Worm (Caenorhabditis elegans) whole organism, mixed stage, embryonic: ENCODE results near the gene F25H9.6.

Experiments
- bed-3 ChIP-seq: fragments of 200-800 bp; sonication (Bioruptor generic); optimal IDR thresholded peaks from 3 replicates; lab custom pipeline; 2018; ENCODE audit warnings: mild to moderate bottlenecking, missing genetic modification characterization, moderate library complexity, missing compliant biosample characterization
- blmp-1 ChIP-seq: fragments of 150-350 bp; optimal IDR thresholded peaks from 2 replicates; lab custom pipeline; 2014; ENCODE audit warnings: missing biosample characterization, missing genetic modification characterization
- ceh-39 ChIP-seq: fragments of 150-350 bp; optimal IDR thresholded peaks from 2 replicates; lab custom pipeline; 2014; ENCODE audit warnings: missing biosample characterization, missing genetic modification characterization
- ceh-43 ChIP-seq: fragments of 200-800 bp; sonication (Bioruptor generic); optimal IDR thresholded peaks from 2 replicates; lab custom pipeline; 2018; ENCODE audit warnings: mild to moderate bottlenecking, missing genetic modification characterization, moderate library complexity, missing compliant biosample characterization
- ceh-83 ChIP-seq: fragments of 200-800 bp; sonication (Bioruptor generic); optimal IDR thresholded peaks from 2 replicates; lab custom pipeline; 2018; ENCODE audit warnings: mild to moderate bottlenecking, missing genetic modification characterization, missing compliant biosample characterization
- ces-1 ChIP-seq: fragments of 150-350 bp; optimal IDR thresholded peaks from 2 replicates; lab custom pipeline; 2014; ENCODE audit warnings: missing biosample characterization, missing genetic modification reagents, missing genetic modification characterization
- cnd-1 ChIP-seq: fragments of 200-800 bp; sonication (Bioruptor generic); optimal IDR thresholded peaks from 2 replicates; lab custom pipeline; 2018; ENCODE audit warnings: mild to moderate bottlenecking, missing genetic modification characterization, missing compliant biosample characterization
- elt-1 ChIP-seq: sonication (generic microtip); optimal IDR thresholded peaks from 2 replicates; lab custom pipeline; 2017; ENCODE audit warnings: missing genetic modification characterization, mild to moderate bottlenecking, missing compliant biosample characterization, antibody characterized with exemption, moderate library complexity, borderline replicate concordance; ENCODE audit not compliant: insufficient read depth
- elt-3 ChIP-seq: fragments of 150-350 bp; optimal IDR thresholded peaks from 2 replicates; lab custom pipeline; 2014; ENCODE audit warnings: missing biosample characterization, missing genetic modification characterization
- flh-1 ChIP-seq: fragments of 200-800 bp; sonication (Bioruptor generic); optimal IDR thresholded peaks from 2 replicates; lab custom pipeline; 2018; ENCODE audit warnings: mild to moderate bottlenecking, missing genetic modification characterization, moderate library complexity, missing compliant biosample characterization
- ham-2 ChIP-seq: fragments of 200-800 bp; sonication (Bioruptor generic); optimal IDR thresholded peaks from 2 replicates; lab custom pipeline; 2018; ENCODE audit warnings: mild to moderate bottlenecking, missing genetic modification characterization, missing compliant biosample characterization
- hlh-1 ChIP-seq: fragments of 150-350 bp; optimal IDR thresholded peaks from 2 replicates; lab custom pipeline; 2014; ENCODE audit warnings: missing biosample characterization, missing genetic modification reagents, missing genetic modification characterization
- lin-13 ChIP-seq: fragments of 150-350 bp; optimal IDR thresholded peaks from 2 replicates; lab custom pipeline; 2014; ENCODE audit warnings: missing biosample characterization, missing genetic modification characterization
- lin-32 ChIP-seq: fragments of 200-800 bp; sonication (Bioruptor generic); optimal IDR thresholded peaks from 2 replicates; lab custom pipeline; 2018; ENCODE audit warnings: mild to moderate bottlenecking, missing genetic modification characterization, missing compliant biosample characterization
- lsy-2 ChIP-seq: fragments of 150-350 bp; optimal IDR thresholded peaks from 2 replicates; lab custom pipeline; 2014; ENCODE audit warnings: missing biosample characterization, missing genetic modification characterization
- mab-5 ChIP-seq: fragments of 150-350 bp; optimal IDR thresholded peaks from 2 replicates; lab custom pipeline; 2014; ENCODE audit warnings: missing biosample characterization, missing genetic modification characterization
- mep-1 ChIP-seq: fragments of 150-350 bp; optimal IDR thresholded peaks from 2 replicates; lab custom pipeline; 2017; ENCODE audit warnings: missing biosample characterization, missing genetic modification reagents, missing genetic modification characterization, inconsistent platforms
- nhr-12 ChIP-seq: fragments of 150-350 bp; optimal IDR thresholded peaks from 2 replicates; lab custom pipeline; 2014; ENCODE audit warnings: missing biosample characterization, missing genetic modification characterization
- nhr-2 ChIP-seq: fragments of 150-350 bp; optimal IDR thresholded peaks from 2 replicates; lab custom pipeline; 2014; ENCODE audit warnings: missing biosample characterization, missing genetic modification characterization
- nhr-237 ChIP-seq: fragments of 150-350 bp; optimal IDR thresholded peaks from 2 replicates; lab custom pipeline; 2014; ENCODE audit warnings: missing biosample characterization, missing genetic modification characterization
- nhr-28 ChIP-seq: fragments of 150-350 bp; optimal IDR thresholded peaks from 2 replicates; lab custom pipeline; 2014; ENCODE audit warnings: missing biosample characterization, missing genetic modification characterization
- pha-4 ChIP-seq: fragments of 150-350 bp; optimal IDR thresholded peaks from 2 replicates; lab custom pipeline; 2018; ENCODE audit warnings: missing biosample characterization, missing genetic modification reagents, missing genetic modification characterization
- sem-2 ChIP-seq: fragments of 200-800 bp; sonication (Bioruptor generic); optimal IDR thresholded peaks from 2 replicates; lab custom pipeline; 2018; ENCODE audit warnings: mild to moderate bottlenecking, missing genetic modification characterization, missing compliant biosample characterization
- sptf-1 ChIP-seq: sonication (generic microtip); optimal IDR thresholded peaks from 2 replicates; lab custom pipeline; 2017; ENCODE audit warnings: mild to moderate bottlenecking, missing genetic modification characterization, moderate library complexity, missing compliant biosample characterization
- tbx-8 ChIP-seq: fragments of 200-800 bp; sonication (Bioruptor generic); optimal IDR thresholded peaks from 2 replicates; lab custom pipeline; 2018; ENCODE audit warnings: mild to moderate bottlenecking, missing genetic modification characterization, moderate library complexity, missing compliant biosample characterization
- unc-62 ChIP-seq: fragments of 150-350 bp; optimal IDR thresholded peaks from 2 replicates; lab custom pipeline; 2014; ENCODE audit warnings: missing biosample characterization, missing genetic modification reagents, missing genetic modification characterization
- zip-8 ChIP-seq: fragments of 150-350 bp; optimal IDR thresholded peaks from 2 replicates; lab custom pipeline; 2014; ENCODE audit warnings: missing biosample characterization, missing genetic modification characterization
- ztf-11 ChIP-seq: fragments of 150-350 bp; optimal IDR thresholded peaks from 2 replicates; lab custom pipeline; 2014; ENCODE audit warnings: missing biosample characterization, missing genetic modification characterization

Gene F25H9.6

DNA sequence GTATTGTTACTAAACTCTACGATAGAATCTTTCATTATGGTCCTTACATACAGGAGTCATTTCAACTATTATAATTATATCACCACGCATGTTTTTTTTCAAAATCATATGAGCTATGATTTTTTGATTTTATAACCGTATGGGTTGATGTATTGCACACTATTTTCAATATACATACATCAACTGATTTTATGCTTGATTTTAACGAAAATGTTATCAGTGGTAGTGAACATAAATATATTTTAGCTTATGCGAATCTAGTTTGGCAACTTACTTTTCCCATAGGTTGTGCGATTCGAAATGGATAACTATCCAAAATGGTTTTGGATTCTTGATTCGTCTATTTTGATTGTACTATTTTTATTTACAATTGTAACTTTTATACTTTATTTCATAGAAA, 44.6 kb downstream of the F25H9.6 start, which contains the start of gene srv-10:
TSS of gene srv-10 (plus strand) at position 301 of the 400 bp plus-strand sequence.
- TF ChIP-seq elt-3 (tag; lab: Kevin White, UChicago), result no peak
- no peak for TF ChIP-seq nhr-237
- no peak for TF ChIP-seq lin-13 (tag; lab: Kevin White, UChicago)
- no peak for TF ChIP-seq hlh-1 (tag; lab: Kevin White, UChicago)
- no peak for TF ChIP-seq ceh-39 (tag; lab: Kevin White, UChicago)
- no peak for TF ChIP-seq ztf-11 (tag; lab: Kevin White, UChicago)
- no peak for TF ChIP-seq ces-1

DNA sequence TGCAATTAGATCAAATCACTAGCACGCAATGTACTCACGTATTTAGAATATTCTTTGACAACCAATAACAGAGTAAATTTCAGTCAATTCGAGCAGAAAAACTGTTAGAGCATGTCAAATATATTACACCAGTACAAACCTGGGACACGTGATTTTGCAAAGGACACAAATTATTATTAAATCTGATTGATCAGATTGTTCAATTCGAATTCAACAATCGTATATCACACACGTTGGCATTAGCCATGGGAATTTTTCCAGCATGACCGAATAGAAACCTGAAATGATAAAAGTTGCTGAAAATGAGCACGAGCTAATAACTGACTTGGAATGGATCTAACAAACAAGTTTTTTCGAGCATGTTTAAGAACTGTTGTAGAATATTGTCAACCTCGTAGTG, 45.1 kb downstream of the F25H9.6 start, which contains the start of gene srv-9:
TSS of gene srv-9 (minus strand) at position 101 of the 400 bp plus-strand sequence.
- TF ChIP-seq lsy-2 (tag; lab: Kevin White, UChicago) (no peak), nhr-2 (tag; lab: Kevin White, UChicago) (no peak), hlh-1 (tag; lab: Kevin White, UChicago) (no peak)

DNA sequence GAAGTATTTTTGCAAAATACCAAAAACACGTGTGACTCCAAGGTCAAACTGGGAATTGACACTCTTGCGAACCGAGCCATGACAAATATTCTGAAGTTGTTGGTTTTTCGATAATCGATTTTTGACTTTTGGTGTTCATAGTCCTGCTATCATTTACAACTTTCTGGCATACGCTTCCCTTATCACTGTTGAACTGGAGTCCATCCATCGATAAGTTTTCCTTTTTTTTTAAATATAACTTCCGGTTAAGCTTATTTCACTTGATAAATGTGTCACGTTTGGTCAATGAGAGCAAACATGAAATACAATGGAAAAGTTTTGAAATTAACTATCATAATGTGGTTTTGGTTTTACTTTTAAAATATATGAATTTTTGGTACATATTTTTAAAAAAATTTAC, 46.5 kb downstream of the F25H9.6 start:
- no peak for TF ChIP-seq nhr-28
- TF ChIP-seq elt-1 (tag; lab: Kevin White, UChicago), result no peak
- no peak for TF ChIP-seq sem-2 (GFP tag; lab: Kevin White, UChicago)
- no peak for TF ChIP-seq zip-8 (tag; lab: Kevin White, UChicago)
- TF ChIP-seq, all 35 proteins: peak for 0

DNA sequence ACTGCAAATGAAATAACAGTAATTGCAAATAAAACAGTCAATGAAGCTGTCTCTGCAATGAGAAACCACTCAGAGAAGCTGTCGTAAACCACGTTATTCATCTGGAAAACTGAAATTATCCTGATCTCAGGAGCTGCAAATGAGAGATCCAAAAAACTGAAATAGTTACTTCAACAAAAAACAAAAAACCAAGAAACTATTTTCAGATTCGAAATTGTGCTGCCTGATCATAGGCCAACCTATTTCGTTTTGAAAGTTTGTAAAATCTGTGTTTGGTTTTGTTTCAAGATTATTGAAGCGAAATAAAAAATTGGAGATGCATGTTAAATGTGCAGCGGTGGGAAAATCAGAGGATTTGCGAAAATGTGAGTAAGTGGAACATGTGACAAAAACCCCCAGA, 47.5 kb downstream of the F25H9.6 start, which contains the start of gene srv-8:
TSS of gene srv-8 (minus strand) at position 101 of the 400 bp plus-strand sequence.
- no peak for TF ChIP-seq zip-8 (tag; lab: Kevin White, UChicago)
- TF ChIP-seq mep-1 (tag; lab: Kevin White, UChicago), result no peak
- TF ChIP-seq tbx-8 (GFP tag; lab: Kevin White, UChicago), result no peak
- TF ChIP-seq unc-62, result no peak
- TF ChIP-seq bed-3, result no peak
- TF ChIP-seq sptf-1 (tag; lab: Kevin White, UChicago), result no peak
- TF ChIP-seq nhr-28, result no peak
- no peak for TF ChIP-seq elt-1 (tag; lab: Kevin White, UChicago)
- TF ChIP-seq ces-1, result no peak
- no peak for TF ChIP-seq cnd-1 (tag; lab: Kevin White, UChicago)

DNA sequence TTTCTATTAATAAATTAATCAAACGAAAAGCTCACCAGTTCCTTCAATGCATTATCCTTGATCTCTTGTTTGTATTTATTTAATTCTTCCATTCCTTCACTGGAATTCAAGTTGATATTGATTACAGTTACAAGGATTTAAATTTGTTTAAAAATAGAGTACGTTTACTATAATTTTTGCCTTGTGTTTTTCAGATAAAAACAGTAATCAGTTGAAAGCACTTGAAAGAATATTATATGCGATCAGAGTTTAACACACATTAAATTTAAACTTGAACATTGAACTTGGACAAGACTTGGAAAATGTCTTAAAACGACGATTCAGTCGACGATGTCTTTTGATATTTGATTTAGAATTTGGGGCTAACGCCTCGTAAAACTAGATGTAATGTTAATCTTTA, 50.6 kb downstream of the F25H9.6 start, which contains the start of gene F53F1.6:
TSS of gene F53F1.6 (minus strand) at position 101 of the 400 bp plus-strand sequence.
- TF ChIP-seq ham-2, result no peak
- no peak for TF ChIP-seq nhr-12 (tag; lab: Kevin White, UChicago)
- no peak for TF ChIP-seq pha-4 (tag; lab: Kevin White, UChicago)
- no peak for TF ChIP-seq bed-3
- no peak for TF ChIP-seq ces-1
- no peak for TF ChIP-seq flh-1
- no peak for TF ChIP-seq lin-32 (GFP tag; lab: Kevin White, UChicago)
- no peak for TF ChIP-seq elt-1 (tag; lab: Kevin White, UChicago)
- TF ChIP-seq ceh-39 (tag; lab: Kevin White, UChicago), result no peak
- no peak for TF ChIP-seq ceh-83
- TF ChIP-seq blmp-1, result no peak
- TF ChIP-seq ceh-43 (GFP tag; lab: Kevin White, UChicago), result no peak
- no peak for TF ChIP-seq mab-5 (tag; lab: Kevin White, UChicago)
